Fruit fly (Drosophila melanogaster) whole organism, adult: ENCODE results near the gene CG6059.

Source experiments
- CG11617 ChIP-seq: fragments of 200-800 bp; sonication (Bioruptor generic); optimal IDR thresholded peaks from 2 replicates; lab custom pipeline; 2017; ENCODE audit warnings: mild to moderate bottlenecking, missing biosample characterization, missing genetic modification reagents, missing genetic modification characterization
- CG12768 ChIP-seq: fragments of 200-800 bp; sonication (Bioruptor generic); optimal IDR thresholded peaks from 2 replicates; lab custom pipeline; 2017; ENCODE audit warnings: missing biosample characterization, missing genetic modification characterization, mild to moderate bottlenecking, moderate library complexity, missing genetic modification reagents
- CG14711 ChIP-seq: fragments of 200-800 bp; sonication (Bioruptor generic); optimal IDR thresholded peaks from 2 replicates; lab custom pipeline; 2018; ENCODE audit warnings: missing biosample characterization, mild to moderate bottlenecking, missing genetic modification characterization, moderate library complexity
- CG1620 ChIP-seq: fragments of 200-800 bp; sonication (Bioruptor generic); optimal IDR thresholded peaks from 2 replicates; lab custom pipeline; 2016; ENCODE audit warnings: missing biosample characterization, missing genetic modification characterization
- CG33017 ChIP-seq: fragments of 200-800 bp; sonication (Bioruptor generic); optimal IDR thresholded peaks from 2 replicates; lab custom pipeline; 2018; ENCODE audit warnings: missing biosample characterization, mild to moderate bottlenecking, missing genetic modification characterization, moderate library complexity
- CG5204 ChIP-seq: fragments of 200-800 bp; sonication (Bioruptor generic); optimal IDR thresholded peaks from 2 replicates; lab custom pipeline; 2016; ENCODE audit warnings: missing biosample characterization, missing genetic modification characterization
- CG7045 ChIP-seq: fragments of 200-800 bp; sonication (Bioruptor generic); optimal IDR thresholded peaks from 2 replicates; lab custom pipeline; 2017; ENCODE audit warnings: missing biosample characterization, mild to moderate bottlenecking, missing genetic modification characterization
- CG7101 ChIP-seq: fragments of 200-800 bp; sonication (Bioruptor generic); optimal IDR thresholded peaks from 2 replicates; lab custom pipeline; 2018; ENCODE audit warnings: missing biosample characterization, mild to moderate bottlenecking, missing genetic modification characterization, moderate library complexity
- Clk ChIP-seq: fragments of 200-800 bp; sonication (Bioruptor generic); optimal IDR thresholded peaks from 2 replicates; lab custom pipeline; 2017; ENCODE audit warnings: missing biosample characterization, missing genetic modification characterization
- Crg-1 ChIP-seq: fragments of 200-800 bp; sonication (Bioruptor generic); optimal IDR thresholded peaks from 2 replicates; lab custom pipeline; 2016; ENCODE audit warnings: missing biosample characterization, missing genetic modification characterization
- Hr96 ChIP-seq: fragments of 200-800 bp; sonication (Bioruptor generic); optimal IDR thresholded peaks from 2 replicates; lab custom pipeline; 2016; ENCODE audit warnings: missing biosample characterization, missing genetic modification characterization
- Mnt ChIP-seq: fragments of 200-800 bp; sonication (Bioruptor generic); optimal IDR thresholded peaks from 2 replicates; lab custom pipeline; 2016; ENCODE audit warnings: missing biosample characterization, mild to moderate bottlenecking, missing genetic modification characterization
- bab1 ChIP-seq: fragments of 200-800 bp; sonication (Bioruptor generic); optimal IDR thresholded peaks from 3 replicates; lab custom pipeline; 2019; ENCODE audit warnings: missing biosample characterization, mild to moderate bottlenecking, missing genetic modification characterization, moderate library complexity
- cic ChIP-seq: fragments of 200-800 bp; sonication (Bioruptor generic); optimal IDR thresholded peaks from 2 replicates; lab custom pipeline; 2017; ENCODE audit warnings: missing biosample characterization, mild to moderate bottlenecking, missing genetic modification characterization, moderate library complexity
- cnc ChIP-seq, 2 experiments: fragments of >200 bp; optimal IDR thresholded peaks; 2 replicates each; lab custom pipeline; 2017
- kay ChIP-seq: fragments of 200-800 bp; sonication (Bioruptor generic); peaks from one replicate; lab custom pipeline; 2016; ENCODE audit warnings: missing biosample characterization, missing genetic modification characterization, borderline replicate concordance
- ovo ChIP-seq: fragments of 200-800 bp; sonication (Bioruptor generic); optimal IDR thresholded peaks from 2 replicates; lab custom pipeline; 2016; ENCODE audit warnings: missing biosample characterization, missing genetic modification characterization
- pad ChIP-seq: fragments of 200-800 bp; sonication (Bioruptor generic); optimal IDR thresholded peaks from 3 replicates; lab custom pipeline; 2017; ENCODE audit warnings: missing biosample characterization, missing genetic modification characterization, mild to moderate bottlenecking, moderate library complexity, missing genetic modification reagents
- tj ChIP-seq: fragments of 200-800 bp; sonication (Bioruptor generic); optimal IDR thresholded peaks from 3 replicates; lab custom pipeline; 2017; ENCODE audit warnings: missing biosample characterization, mild to moderate bottlenecking, missing genetic modification characterization, moderate library complexity
- toe ChIP-seq: fragments of 200-800 bp; sonication (Bioruptor generic); optimal IDR thresholded peaks from 2 replicates; lab custom pipeline; 2016; ENCODE audit warnings: missing biosample characterization, missing genetic modification characterization

The CG6059 gene

dm6 chr3R:27131408-27131807, 6.9 kb upstream of the CG6059 start:
- no peak for TF ChIP-seq Hr96
- TF ChIP-seq cic (GFP tag; lab: Kevin White, UChicago) = peak; percentile 20
- TF ChIP-seq CG7101 (tag; lab: Kevin White, UChicago) = peak; percentile 46
- peak; percentile 44 for TF ChIP-seq ovo (GFP tag; lab: Kevin White, UChicago)
- no peak for TF ChIP-seq toe (GFP tag; lab: Kevin White, UChicago)
- TF ChIP-seq kay = peak; percentile 56
- peak; percentile 12 for TF ChIP-seq CG11617
- no peak for TF ChIP-seq pad (GFP tag; lab: Kevin White, UChicago)
- TF ChIP-seq CG33017 (tag; lab: Kevin White, UChicago) = peak; percentile 6
- TF ChIP-seq CG7045 (GFP tag; lab: Kevin White, UChicago) = peak; percentile 29
- peak; percentile 63 for TF ChIP-seq Crg-1 (GFP tag; lab: Kevin White, UChicago)
- TF ChIP-seq CG5204 (GFP tag; lab: Kevin White, UChicago) = no peak
- TF ChIP-seq CG14711 (tag; lab: Kevin White, UChicago) = peak; percentile 11
- TF ChIP-seq CG1620 (GFP tag; lab: Kevin White, UChicago) = peak; percentile 40
- peak; percentile 39 for TF ChIP-seq CG12768 (GFP tag; lab: Kevin White, UChicago)

dm6 chr3R:27130551-27131161, 6.2 kb upstream of the CG6059 start:
- no peak for TF ChIP-seq cnc (optimal IDR thresholded peaks at IDR 0.05; lab: Kevin White, UChicago)
- peak; percentile 47 for TF ChIP-seq kay
- no peak for TF ChIP-seq CG14711 (tag; lab: Kevin White, UChicago)
- TF ChIP-seq tj (GFP tag; lab: Kevin White, UChicago) = peak; percentile 62

dm6 chr3R:27129580-27130385, 5.3 kb upstream of the CG6059 start:
- TF ChIP-seq CG1620 (GFP tag; lab: Kevin White, UChicago) (no peak), CG11617 (peak; percentile 3), CG7045 (GFP tag; lab: Kevin White, UChicago) (peak; percentile 19), Clk (no peak), kay (no peak), CG33017 (tag; lab: Kevin White, UChicago) (peak; percentile 8), tj (GFP tag; lab: Kevin White, UChicago) (peak; percentile 70), cic (GFP tag; lab: Kevin White, UChicago) (peak; percentile 47), ovo (GFP tag; lab: Kevin White, UChicago) (no peak), CG14711 (tag; lab: Kevin White, UChicago) (peak; percentile 36), Crg-1 (GFP tag; lab: Kevin White, UChicago) (peak; percentile 14), bab1 (peak; percentile 37), CG5204 (GFP tag; lab: Kevin White, UChicago) (no peak), toe (GFP tag; lab: Kevin White, UChicago) (no peak), CG7101 (tag; lab: Kevin White, UChicago) (peak; percentile 7), CG12768 (GFP tag; lab: Kevin White, UChicago) (peak; percentile 22), pad (GFP tag; lab: Kevin White, UChicago) (no peak), cnc (optimal IDR thresholded peaks at IDR 0.05; lab: Kevin White, UChicago) (no peak), Hr96 (peak; percentile 13), Mnt (peak; percentile 65)

- peak; percentile 44 for TF ChIP-seq Mnt
- TF ChIP-seq cnc (optimal IDR thresholded peaks at IDR 0.05; lab: Kevin White, UChicago) = no peak
Observed at dm6 chr3R:27128723-27129122, 4.2 kb upstream of the CG6059 start.

- TF ChIP-seq cic (GFP tag; lab: Kevin White, UChicago) = no peak
- TF ChIP-seq tj (GFP tag; lab: Kevin White, UChicago) = no peak
- no peak for TF ChIP-seq CG33017 (tag; lab: Kevin White, UChicago)
- TF ChIP-seq CG12768 (GFP tag; lab: Kevin White, UChicago) = no peak
- no peak for TF ChIP-seq pad (GFP tag; lab: Kevin White, UChicago)
- no peak for TF ChIP-seq CG7045 (GFP tag; lab: Kevin White, UChicago)
- no peak for TF ChIP-seq kay
- TF ChIP-seq cnc (optimal IDR thresholded peaks at IDR 0.05; lab: Kevin White, UChicago) = no peak
- no peak for TF ChIP-seq Hr96
- TF ChIP-seq CG5204 (GFP tag; lab: Kevin White, UChicago) = no peak
- no peak for TF ChIP-seq Clk
- TF ChIP-seq Mnt = no peak
- no peak for TF ChIP-seq CG7101 (tag; lab: Kevin White, UChicago)
- TF ChIP-seq toe (GFP tag; lab: Kevin White, UChicago) = no peak
- no peak for TF ChIP-seq Crg-1 (GFP tag; lab: Kevin White, UChicago)
- no peak for TF ChIP-seq ovo (GFP tag; lab: Kevin White, UChicago)
Observed at dm6 chr3R:27118346-27118745, 6.1 kb downstream of the CG6059 start, which contains the start of gene CG5882. CG5882 (plus strand) TSS chr3R:27118646.

dm6 chr3R:27116465-27117092, 7.9 kb downstream of the CG6059 start, which contains the start of the genes CG6066 and CG5880:
CG6066 (minus strand) TSS chr3R:27116707.
CG5880 (plus strand) TSS chr3R:27116745.
- TF ChIP-seq Hr96 (no peak), CG7045 (GFP tag; lab: Kevin White, UChicago) (no peak), kay (no peak)
